Fruit fly (Drosophila melanogaster): Measurements from ENCODE around the gene AP-1gamma.
"Not testable (repeated sequence)": the region's sequence is repeated elsewhere in the genome, so short reads cannot be mapped to it uniquely, and the experiment has no call there.

- not testable (repeated sequence) for TF ChIP-seq psq, usp, fru, Abd-B (GFP tag; optimal IDR thresholded peaks at IDR 0.05)
Measured at dm6 chrX:9087920-9088417, 20.5 kb upstream of the AP-1gamma start, which contains the start of gene CG6999.

Data from whole organism, wandering third instar larva.